Fruit fly (Drosophila melanogaster): ENCODE results near the gene CG7366.

CG7366 gene

DNA sequence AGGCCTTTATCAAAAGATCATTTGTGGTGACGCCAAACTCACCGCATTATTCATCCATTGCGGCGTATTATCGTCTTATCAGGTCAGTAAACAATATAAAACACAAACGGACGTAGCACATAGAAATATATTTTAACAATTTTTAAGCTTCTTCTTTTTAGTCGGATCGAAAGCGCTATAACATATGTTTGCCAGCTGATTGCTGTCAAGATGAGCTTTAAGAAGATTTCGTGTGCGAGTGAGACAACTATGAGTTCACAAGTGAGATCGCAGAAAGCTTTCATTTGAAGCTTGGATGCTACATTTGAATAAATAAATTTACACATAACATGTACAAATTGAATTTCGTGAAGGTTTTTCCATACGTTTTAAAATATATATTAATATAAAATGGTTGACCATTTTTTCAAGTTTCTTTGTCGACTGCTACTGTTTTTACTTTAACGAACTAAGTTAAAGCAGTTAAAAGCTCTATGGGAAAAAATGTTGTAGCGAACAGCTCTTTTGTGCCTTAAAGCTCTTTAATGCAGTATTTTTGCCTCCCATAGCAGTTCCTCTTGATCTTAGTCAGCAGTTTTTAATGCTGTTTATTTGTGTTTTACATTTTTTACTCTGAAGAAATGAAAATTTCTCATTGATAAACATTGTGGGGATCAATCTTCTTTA lies 43.4 kb downstream of the CG7366 start, which contains the start of gene CG42445:
Gene CG42445 (minus strand): TSS at position 186 of the 666 bp plus-strand sequence.
- TF ChIP-seq CG9705 (GFP tag; optimal IDR thresholded peaks at IDR 0.05), result no peak
- TF ChIP-seq woc (GFP tag; optimal IDR thresholded peaks at IDR 0.05), result no peak
- TF ChIP-seq CG32264 (GFP tag; optimal IDR thresholded peaks at IDR 0.05), result no peak
- TF ChIP-seq sage (GFP tag; optimal IDR thresholded peaks at IDR 0.05), result peak; percentile 62
- TF ChIP-seq Dif (GFP tag; optimal IDR thresholded peaks at IDR 0.05; ENCODE audit: partially characterized antibody), result peak; percentile 65
- TF ChIP-seq sv (GFP tag; optimal IDR thresholded peaks at IDR 0.05), result no peak
- TF ChIP-seq Hr83 (GFP tag; optimal IDR thresholded peaks at IDR 0.05; ENCODE audit: poor library complexity, severe bottlenecking), result no peak
- peak; percentile 40 for TF ChIP-seq brk (GFP tag; optimal IDR thresholded peaks at IDR 0.05)
- no peak for TF ChIP-seq ey (GFP tag; optimal IDR thresholded peaks at IDR 0.05)
- TF ChIP-seq Vsx2 (GFP tag; optimal IDR thresholded peaks at IDR 0.05; ENCODE audit: partially characterized antibody), result peak; percentile 6
- TF ChIP-seq psq (GFP tag; optimal IDR thresholded peaks at IDR 0.05), result no peak
- TF ChIP-seq Myc (optimal IDR thresholded peaks at IDR 0.05), result no peak
- peak; percentile 10 for TF ChIP-seq CrebA (GFP tag; optimal IDR thresholded peaks at IDR 0.05; ENCODE audit: borderline replicate concordance)
- no peak for TF ChIP-seq Hr78 (GFP tag; optimal IDR thresholded peaks at IDR 0.05)

- TF ChIP-seq Hr78 (GFP tag; optimal IDR thresholded peaks at IDR 0.05) (no peak), pan (optimal IDR thresholded peaks at IDR 0.05) (no peak), dmrt93B (GFP tag; optimal IDR thresholded peaks at IDR 0.05) (peak; percentile 13), br (GFP tag; optimal IDR thresholded peaks at IDR 0.05) (peak; percentile 62), h (GFP tag; optimal IDR thresholded peaks at IDR 0.05) (peak; percentile 79), jim (GFP tag; optimal IDR thresholded peaks at IDR 0.05) (no peak), Mio (GFP tag; optimal IDR thresholded peaks at IDR 0.05) (no peak), tai (GFP tag; optimal IDR thresholded peaks at IDR 0.05) (peak; percentile 41), ey (GFP tag; optimal IDR thresholded peaks at IDR 0.05) (peak; percentile 72), dl (GFP tag; optimal IDR thresholded peaks at IDR 0.05; ENCODE audit: insufficient read depth in 1 of 2, partially characterized antibody in 2 of 2) (no peak), GATAd (GFP tag; optimal IDR thresholded peaks at IDR 0.05) (no peak), sage (GFP tag; optimal IDR thresholded peaks at IDR 0.05) (peak; percentile 51), N (GFP tag; optimal IDR thresholded peaks at IDR 0.05) (no peak), dsf (GFP tag; optimal IDR thresholded peaks at IDR 0.05; ENCODE audit: borderline replicate concordance) (no peak), lola (GFP tag; optimal IDR thresholded peaks at IDR 0.05) (no peak), Dif (GFP tag; optimal IDR thresholded peaks at IDR 0.05; ENCODE audit: partially characterized antibody) (no peak), woc (GFP tag; optimal IDR thresholded peaks at IDR 0.05) (peak; percentile 56), psq (GFP tag; optimal IDR thresholded peaks at IDR 0.05) (peak; percentile 52), Rel (GFP tag; optimal IDR thresholded peaks at IDR 0.05) (no peak), Rel (tag; optimal IDR thresholded peaks at IDR 0.05) (no peak), fru (GFP tag; optimal IDR thresholded peaks at IDR 0.05) (peak; percentile 78), sv (GFP tag; optimal IDR thresholded peaks at IDR 0.05) (no peak), rgr (GFP tag; optimal IDR thresholded peaks at IDR 0.05) (peak; percentile 71), Hr83 (GFP tag; optimal IDR thresholded peaks at IDR 0.05; ENCODE audit: poor library complexity, severe bottlenecking) (no peak), Dfd (GFP tag; optimal IDR thresholded peaks at IDR 0.05) (no peak), Sp1 (GFP tag; optimal IDR thresholded peaks at IDR 0.05) (peak; percentile 68), Abd-B (GFP tag; optimal IDR thresholded peaks at IDR 0.05) (no peak), HLH106 (tag; optimal IDR thresholded peaks at IDR 0.05) (peak; percentile 70), Vsx2 (GFP tag; optimal IDR thresholded peaks at IDR 0.05; ENCODE audit: partially characterized antibody) (no peak), usp (GFP tag; optimal IDR thresholded peaks at IDR 0.05) (no peak), CG9705 (GFP tag; optimal IDR thresholded peaks at IDR 0.05) (no peak), Jra (GFP tag; optimal IDR thresholded peaks at IDR 0.05) (peak; percentile 5), OdsH (GFP tag; optimal IDR thresholded peaks at IDR 0.05) (peak; percentile 72), Hnf4 (GFP tag; optimal IDR thresholded peaks at IDR 0.05) (no peak), foxo (GFP tag; optimal IDR thresholded peaks at IDR 0.05) (peak in 1 of 2 experiments; percentile 67), Myc (optimal IDR thresholded peaks at IDR 0.05) (no peak), CrebA (GFP tag; optimal IDR thresholded peaks at IDR 0.05; ENCODE audit: borderline replicate concordance) (no peak), brk (GFP tag; optimal IDR thresholded peaks at IDR 0.05) (peak; percentile 19), CG32264 (GFP tag; optimal IDR thresholded peaks at IDR 0.05) (peak; percentile 12)
Observed at dm6 chr3L:8157079-8157478, 45.1 kb downstream of the CG7366 start.

All from whole organism, wandering third instar larva.